Worm (Caenorhabditis elegans) whole organism, L4 larva: ENCODE data around the gene F55A4.3.

Source experiments
- F26F4.8 ChIP-seq: fragments of 200-800 bp; sonication (Bioruptor generic); conservative IDR thresholded peaks from 2 replicates; pipeline ENCODE4 v1.3.6; 2022; ENCODE audit warnings: missing genetic modification characterization, missing compliant biosample characterization
- ceh-28 ChIP-seq: fragments of 150-350 bp; optimal IDR thresholded peaks from 2 replicates; lab custom pipeline; 2014; ENCODE audit warnings: missing biosample characterization, missing genetic modification reagents, missing genetic modification characterization
- mep-1 ChIP-seq: fragments of 150-350 bp; sonication (generic microtip); optimal IDR thresholded peaks from 3 replicates; lab custom pipeline; 2014; ENCODE audit warnings: missing biosample characterization, missing genetic modification characterization
- mxl-3 ChIP-seq: fragments of 200-800 bp; sonication (Bioruptor generic); optimal IDR thresholded peaks from 2 replicates; lab custom pipeline; 2018; ENCODE audit warnings: mild to moderate bottlenecking, missing genetic modification characterization, missing compliant biosample characterization
- nhr-237 ChIP-seq: sonication (generic microtip); optimal IDR thresholded peaks from 2 replicates; lab custom pipeline; 2017; ENCODE audit warnings: missing biosample characterization, missing genetic modification characterization
- rbr-2 ChIP-seq: sonication (generic microtip); optimal IDR thresholded peaks from 2 replicates; lab custom pipeline; 2016; ENCODE audit warnings: missing genotype, missing genetic modification characterization, missing compliant biosample characterization

F55A4.3 gene

ce11 chrX:974499-975235 lies 50.2 kb downstream of the F55A4.3 start, which contains the start of gene vps-45 (continued):
- TF ChIP-seq ceh-28 (tag; lab: Kevin White, UChicago) (peak; percentile 44), F26F4.8 (GFP tag; lab: Robert Waterston, UW) (no peak), nhr-237 (tag; lab: Kevin White, UChicago) (no peak), mxl-3 (peak; percentile 45), rbr-2 (tag; lab: Kevin White, UChicago) (peak; percentile 38), mep-1 (tag; lab: Kevin White, UChicago) (peak; percentile 61)
- TF ChIP-seq, all 104 proteins: peak for 15
